Worm (Caenorhabditis elegans) whole organism, L4/young adult: ENCODE results near the gene nhr-105.

Source experiments
- dao-5 ChIP-seq: sonication (generic microtip); optimal IDR thresholded peaks from 2 replicates; lab custom pipeline; 2016; ENCODE audit warnings: missing genotype, missing genetic modification characterization, moderate library complexity, missing compliant biosample characterization
- him-1 ChIP-seq: sonication (generic microtip); optimal IDR thresholded peaks from 2 replicates; lab custom pipeline; 2016; ENCODE audit warnings: missing genotype, missing genetic modification reagents, missing genetic modification characterization, missing compliant biosample characterization

DNA sequence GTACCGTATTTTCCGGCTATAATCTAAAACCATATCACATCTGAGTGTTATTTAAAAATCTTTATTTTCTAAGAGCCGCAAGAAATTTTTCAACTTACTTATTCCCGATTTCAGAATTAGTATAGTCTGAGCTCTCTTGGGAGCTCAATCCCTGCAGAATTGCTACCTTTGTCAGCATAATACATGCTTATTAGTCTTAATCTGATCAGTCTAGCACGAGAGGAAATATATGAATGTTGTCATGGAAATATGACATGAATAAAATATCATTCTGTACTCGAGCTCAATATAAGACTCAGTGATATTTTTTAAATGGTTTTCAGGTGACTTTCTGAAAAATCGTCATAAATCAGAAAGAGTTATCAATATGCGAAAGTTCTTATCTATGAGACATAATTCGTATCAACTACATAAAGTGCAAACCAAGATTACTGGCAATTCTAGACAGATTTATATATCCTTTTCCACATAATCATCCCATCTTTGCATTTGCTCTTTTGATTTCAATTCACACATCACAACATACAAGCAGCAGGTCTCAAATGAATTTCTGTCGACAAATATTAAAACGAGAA is 4.5 kb upstream of the nhr-105 start:
- no peak for TF ChIP-seq dao-5 (tag; lab: Kevin White, UChicago)
- TF ChIP-seq him-1 (tag; lab: Kevin White, UChicago) = no peak
